Fruit fly (Drosophila melanogaster) whole organism, embryonic: Measurements from ENCODE around the gene CG11629.

Experiments
- Abd-B ChIP-seq: fragments of 200-800 bp; sonication (Bioruptor generic); optimal IDR thresholded peaks from 2 replicates; lab custom pipeline; 2018; ENCODE audit warnings: missing biosample characterization, mild to moderate bottlenecking, missing genetic modification characterization, moderate library complexity
- CG10543 ChIP-seq: fragments of 200-800 bp; sonication (Bioruptor generic); optimal IDR thresholded peaks from 3 replicates; lab custom pipeline; 2017; ENCODE audit warnings: missing biosample characterization, mild to moderate bottlenecking, missing genetic modification characterization, moderate library complexity
- CG11695 ChIP-seq: fragments of 200-800 bp; sonication (Bioruptor generic); IDR thresholded peaks from 3 replicates; pipeline ENCODE4 v1.3.6; 2022; ENCODE audit warnings: missing biosample characterization, missing genetic modification characterization
- CG13123 ChIP-seq: fragments of 200-800 bp; sonication (Bioruptor generic); optimal IDR thresholded peaks from 2 replicates; lab custom pipeline; 2016; ENCODE audit warnings: missing biosample characterization, missing genetic modification characterization
- CG13624 ChIP-seq: fragments of 200-800 bp; sonication (Bioruptor generic); optimal IDR thresholded peaks from 2 replicates; lab custom pipeline; 2016; ENCODE audit warnings: missing biosample characterization, missing genetic modification characterization
- CG1647 ChIP-seq: fragments of 200-800 bp; sonication (Bioruptor generic); optimal IDR thresholded peaks from 3 replicates; lab custom pipeline; 2016; ENCODE audit warnings: missing biosample characterization, missing genetic modification characterization
- CG16815 ChIP-seq: fragments of 200-800 bp; sonication (Bioruptor generic); optimal IDR thresholded peaks from 3 replicates; lab custom pipeline; 2017; ENCODE audit warnings: missing biosample characterization, mild to moderate bottlenecking, missing genetic modification characterization
- CG17612 ChIP-seq: fragments of 200-800 bp; sonication (Bioruptor generic); IDR thresholded peaks from 2 replicates; pipeline ENCODE4 v1.3.6; 2022; ENCODE audit warnings: missing biosample characterization, missing genetic modification characterization
- CG18619 ChIP-seq: fragments of 200-800 bp; sonication (Bioruptor generic); optimal IDR thresholded peaks from 3 replicates; lab custom pipeline; 2017; ENCODE audit warnings: missing biosample characterization, mild to moderate bottlenecking, missing genetic modification characterization
- CG30020 ChIP-seq: fragments of 200-800 bp; optimal IDR thresholded peaks from 2 replicates; lab custom pipeline; 2019; ENCODE audit warnings: missing biosample characterization, mild to moderate bottlenecking, missing genetic modification characterization, moderate library complexity
- CG32767 ChIP-seq: fragments of 200-800 bp; sonication (Bioruptor generic); IDR thresholded peaks from 2 replicates; pipeline ENCODE4 v1.3.6; 2022; ENCODE audit warnings: missing biosample characterization, missing genetic modification characterization
- CG33213 ChIP-seq: fragments of 200-800 bp; sonication (Bioruptor generic); optimal IDR thresholded peaks from 3 replicates; lab custom pipeline; 2016; ENCODE audit warnings: missing biosample characterization, missing genetic modification characterization
- CG6654 ChIP-seq: fragments of 200-800 bp; sonication (Bioruptor generic); optimal IDR thresholded peaks from 2 replicates; lab custom pipeline; 2017; ENCODE audit warnings: missing biosample characterization, mild to moderate bottlenecking, missing genetic modification characterization
- CG6689 ChIP-seq: fragments of 200-800 bp; sonication (Bioruptor generic); IDR thresholded peaks from 2 replicates; pipeline ENCODE4 v1.3.6; 2022; ENCODE audit warnings: missing biosample characterization, missing genetic modification characterization
- CG6765 ChIP-seq: fragments of 200-800 bp; sonication (Bioruptor generic); optimal IDR thresholded peaks from 3 replicates; lab custom pipeline; 2017; ENCODE audit warnings: missing biosample characterization, mild to moderate bottlenecking, missing genetic modification characterization
- CG7372 ChIP-seq: fragments of 200-800 bp; sonication (Bioruptor generic); IDR thresholded peaks from 2 replicates; pipeline ENCODE4 v1.3.6; 2022; ENCODE audit warnings: missing biosample characterization, missing genetic modification characterization
- CG7928 ChIP-seq: fragments of 200-800 bp; sonication (Bioruptor generic); optimal IDR thresholded peaks from 2 replicates; lab custom pipeline; 2017; ENCODE audit warnings: missing biosample characterization, mild to moderate bottlenecking, missing genetic modification characterization
- CG8089 ChIP-seq: fragments of 200-800 bp; sonication (Bioruptor generic); optimal IDR thresholded peaks from 3 replicates; lab custom pipeline; 2016; ENCODE audit warnings: missing biosample characterization, missing genetic modification characterization
- CG8944 ChIP-seq: fragments of 200-800 bp; sonication (Bioruptor generic); optimal IDR thresholded peaks from 3 replicates; lab custom pipeline; 2016; ENCODE audit warnings: missing biosample characterization, missing genetic modification characterization
- CG9932 ChIP-seq: fragments of 200-800 bp; sonication (Bioruptor generic); IDR thresholded peaks from 2 replicates; pipeline ENCODE4 v1.3.6; 2022; ENCODE audit warnings: missing biosample characterization, missing genetic modification characterization
- Chrac-16 ChIP-seq: fragments of 200-800 bp; sonication (Bioruptor generic); optimal IDR thresholded peaks from 3 replicates; lab custom pipeline; 2016; ENCODE audit warnings: missing biosample characterization, missing genetic modification characterization
- D19B ChIP-seq: fragments of 200-800 bp; sonication (Bioruptor generic); optimal IDR thresholded peaks from 2 replicates; lab custom pipeline; 2017; ENCODE audit warnings: missing biosample characterization, mild to moderate bottlenecking, missing genetic modification characterization
- NC2β ChIP-seq: fragments of 200-800 bp; sonication (Bioruptor generic); optimal IDR thresholded peaks from 2 replicates; lab custom pipeline; 2016; ENCODE audit warnings: missing biosample characterization, missing genetic modification characterization
- Nf-YC ChIP-seq: fragments of 200-800 bp; optimal IDR thresholded peaks from 3 replicates; lab custom pipeline; 2019; ENCODE audit warnings: missing biosample characterization, mild to moderate bottlenecking, missing genetic modification characterization, moderate library complexity
- Opbp ChIP-seq: fragments of 200-800 bp; sonication (Bioruptor generic); IDR thresholded peaks from 3 replicates; pipeline ENCODE4 v1.3.6; 2022; ENCODE audit warnings: missing biosample characterization, missing genetic modification characterization; ENCODE audit not compliant: partially characterized antibody
- bsh ChIP-seq, 2 experiments: fragments of 200-800 bp; sonication (Bioruptor generic); optimal IDR thresholded peaks; 2 replicates each; lab custom pipeline; 2017 to 2018; ENCODE audit warnings: mild to moderate bottlenecking in 2 of 2, missing biosample characterization in 2 of 2, missing genetic modification characterization in 2 of 2, moderate library complexity in 1 of 2
- chm ChIP-seq: fragments of 200-800 bp; sonication (Bioruptor generic); IDR thresholded peaks from 2 replicates; pipeline ENCODE4 v1.3.6; 2022; ENCODE audit warnings: missing biosample characterization, missing genetic modification characterization
- dmrt99B ChIP-seq: fragments of 200-800 bp; sonication (Bioruptor generic); optimal IDR thresholded peaks from 2 replicates; lab custom pipeline; 2018; ENCODE audit warnings: missing biosample characterization, mild to moderate bottlenecking, missing genetic modification characterization, moderate library complexity
- exex ChIP-seq: fragments of 200-800 bp; sonication (Bioruptor generic); optimal IDR thresholded peaks from 4 replicates; lab custom pipeline; 2018; ENCODE audit warnings: missing biosample characterization, mild to moderate bottlenecking, missing genetic modification characterization, moderate library complexity
- fd102C ChIP-seq: fragments of 200-800 bp; sonication (Bioruptor generic); optimal IDR thresholded peaks from 2 replicates; lab custom pipeline; 2018; ENCODE audit warnings: missing biosample characterization, mild to moderate bottlenecking, missing genetic modification characterization, moderate library complexity
- fru ChIP-seq: fragments of >200 bp; optimal IDR thresholded peaks from 2 replicates; lab custom pipeline; 2017
- gem ChIP-seq: fragments of 200-800 bp; sonication (Bioruptor generic); optimal IDR thresholded peaks from 2 replicates; lab custom pipeline; 2019; ENCODE audit warnings: missing biosample characterization, mild to moderate bottlenecking, missing genetic modification characterization, moderate library complexity
- gro ChIP-seq: fragments of 200-800 bp; sonication (Bioruptor generic); optimal IDR thresholded peaks from 2 replicates; lab custom pipeline; 2016; ENCODE audit warnings: missing biosample characterization, missing genetic modification characterization
- ken ChIP-seq: fragments of 200-800 bp; sonication (Bioruptor generic); IDR thresholded peaks from 3 replicates; pipeline ENCODE4 v1.3.6; 2022; ENCODE audit warnings: missing biosample characterization, missing genetic modification characterization
- odd ChIP-seq: fragments of 200-800 bp; sonication (Bioruptor generic); optimal IDR thresholded peaks from 2 replicates; lab custom pipeline; 2017; ENCODE audit warnings: missing biosample characterization, mild to moderate bottlenecking, missing genetic modification characterization
- peb ChIP-seq: fragments of 200-800 bp; sonication (Bioruptor generic); IDR thresholded peaks from 2 replicates; pipeline ENCODE4 v1.3.6; 2022; ENCODE audit warnings: missing biosample characterization, missing genetic modification characterization
- pfk ChIP-seq: fragments of 200-800 bp; sonication (Bioruptor generic); optimal IDR thresholded peaks from 2 replicates; lab custom pipeline; 2018; ENCODE audit warnings: missing biosample characterization, mild to moderate bottlenecking, missing genetic modification characterization, moderate library complexity
- phol ChIP-seq: fragments of 200-800 bp; sonication (Bioruptor generic); optimal IDR thresholded peaks from 3 replicates; lab custom pipeline; 2018; ENCODE audit warnings: missing biosample characterization, mild to moderate bottlenecking, missing genetic modification characterization, moderate library complexity
- pita ChIP-seq: fragments of 200-800 bp; sonication (Bioruptor generic); optimal IDR thresholded peaks from 2 replicates; lab custom pipeline; 2017; ENCODE audit warnings: missing biosample characterization, mild to moderate bottlenecking, missing genetic modification characterization
- schlank ChIP-seq: fragments of 200-800 bp; sonication (Bioruptor generic); optimal IDR thresholded peaks from 2 replicates; lab custom pipeline; 2018; ENCODE audit warnings: missing biosample characterization, mild to moderate bottlenecking, missing genetic modification characterization
- sd ChIP-seq: fragments of 200-800 bp; sonication (Bioruptor generic); optimal IDR thresholded peaks from 3 replicates; lab custom pipeline; 2018; ENCODE audit warnings: missing biosample characterization, mild to moderate bottlenecking, missing genetic modification characterization, moderate library complexity
- sna ChIP-seq: fragments of 200-800 bp; sonication (Bioruptor generic); IDR thresholded peaks from 2 replicates; pipeline ENCODE4 v1.3.6; 2022; ENCODE audit warnings: missing biosample characterization, missing genetic modification characterization; ENCODE audit not compliant: partially characterized antibody
- sob ChIP-seq: fragments of 200-800 bp; sonication (Bioruptor generic); IDR thresholded peaks from 2 replicates; pipeline ENCODE4 v1.3.6; 2022; ENCODE audit warnings: missing biosample characterization, missing genetic modification characterization
- sug ChIP-seq: fragments of 200-800 bp; optimal IDR thresholded peaks from 2 replicates; lab custom pipeline; 2019; ENCODE audit warnings: missing biosample characterization, mild to moderate bottlenecking, missing genetic modification characterization, moderate library complexity
- ttk ChIP-seq: fragments of 200-800 bp; sonication (Bioruptor generic); IDR thresholded peaks from 2 replicates; pipeline ENCODE4 v2.1.2; 2022; ENCODE audit warnings: missing biosample characterization, missing genetic modification characterization
- tx ChIP-seq: fragments of 200-800 bp; sonication (Bioruptor generic); optimal IDR thresholded peaks from 2 replicates; lab custom pipeline; 2016; ENCODE audit warnings: missing biosample characterization, missing genetic modification characterization
- wdn ChIP-seq: fragments of 200-800 bp; sonication (Bioruptor generic); IDR thresholded peaks from 2 replicates; pipeline ENCODE4 v1.3.6; 2022; ENCODE audit warnings: missing biosample characterization, missing genetic modification characterization
- wek ChIP-seq: fragments of 200-800 bp; sonication (Bioruptor generic); optimal IDR thresholded peaks from 3 replicates; lab custom pipeline; 2018; ENCODE audit warnings: missing biosample characterization, mild to moderate bottlenecking, missing genetic modification characterization, moderate library complexity
- zen ChIP-seq: fragments of 200-800 bp; sonication (Bioruptor generic); optimal IDR thresholded peaks from 3 replicates; lab custom pipeline; 2018; ENCODE audit warnings: missing biosample characterization, mild to moderate bottlenecking, missing genetic modification characterization, moderate library complexity

The CG11629 gene

dm6 chr2L:21867040-21867981 lies 30.8 kb downstream of the CG11629 start (continued):
- TF ChIP-seq CG32767 (GFP tag; lab: Robert Waterston, UW): peak; percentile 81
- peak; percentile 82 for TF ChIP-seq CG13123
- TF ChIP-seq D19B (GFP tag; lab: Kevin White, UChicago): peak; percentile 97
- TF ChIP-seq CG1647 (GFP tag; lab: Kevin White, UChicago): peak; percentile 84
- peak; percentile 79 for TF ChIP-seq CG7372 (GFP tag; lab: Robert Waterston, UW)
- TF ChIP-seq CG17612 (GFP tag; lab: Robert Waterston, UW): peak; percentile 71; the same call in 1 of the 2 replicates
- peak; percentile 95 for TF ChIP-seq gem (tag; lab: Kevin White, UChicago)
- TF ChIP-seq fru (lab: Kevin White, UChicago): no peak
- peak; percentile 81 for TF ChIP-seq CG18619 (GFP tag; lab: Kevin White, UChicago)
- TF ChIP-seq gro: peak; percentile 91
- TF ChIP-seq exex (tag; lab: Kevin White, UChicago): peak; percentile 33
- TF ChIP-seq peb (GFP tag; lab: Robert Waterston, UW): peak; percentile 88
- TF ChIP-seq wek (GFP tag; lab: Kevin White, UChicago): peak; percentile 63
- TF ChIP-seq pita (GFP tag; lab: Kevin White, UChicago): no peak
- TF ChIP-seq Opbp: no peak
- no peak for TF ChIP-seq sna (GFP tag; lab: Robert Waterston, UW)
- peak; percentile 80 for TF ChIP-seq wdn (GFP tag; lab: Robert Waterston, UW)
- peak; percentile 95 for TF ChIP-seq ken (GFP tag; lab: Robert Waterston, UW)
- TF ChIP-seq pfk: no peak
- TF ChIP-seq CG8089 (GFP tag; lab: Kevin White, UChicago): peak; percentile 88
- TF ChIP-seq CG7928: peak; percentile 58
- TF ChIP-seq CG10543 (GFP tag; lab: Kevin White, UChicago): peak; percentile 48
- peak; percentile 96 for TF ChIP-seq dmrt99B (tag; lab: Kevin White, UChicago)
- peak; percentile 85 for TF ChIP-seq tx (GFP tag; lab: Kevin White, UChicago)
- TF ChIP-seq NC2β (GFP tag; lab: Kevin White, UChicago): peak; percentile 89
- peak; percentile 91 for TF ChIP-seq CG13624 (GFP tag; lab: Kevin White, UChicago)
- peak; percentile 67 for TF ChIP-seq schlank (tag; lab: Kevin White, UChicago)
- TF ChIP-seq odd (GFP tag; lab: Kevin White, UChicago): peak; percentile 78
- TF ChIP-seq sd (tag; lab: Kevin White, UChicago): peak; percentile 46
- peak; percentile 94 for TF ChIP-seq phol
- peak; percentile 61 for TF ChIP-seq sug (tag; lab: Kevin White, UChicago)
- TF ChIP-seq Chrac-16 (GFP tag; lab: Kevin White, UChicago): peak; percentile 92
- TF ChIP-seq sob (GFP tag; lab: Robert Waterston, UW): peak; percentile 94
- peak; percentile 1 for TF ChIP-seq Nf-YC (tag; lab: Kevin White, UChicago)
- peak; percentile 37 for TF ChIP-seq CG6765 (GFP tag; lab: Kevin White, UChicago)
- peak; percentile 85 for TF ChIP-seq zen (tag; lab: Kevin White, UChicago)
- TF ChIP-seq CG9932 (GFP tag; lab: Robert Waterston, UW): peak; percentile 92
- TF ChIP-seq CG16815 (GFP tag; lab: Kevin White, UChicago): peak; percentile 88
- peak; percentile 93 for TF ChIP-seq CG8944 (GFP tag; lab: Kevin White, UChicago)
- TF ChIP-seq bsh (GFP tag; optimal IDR thresholded peaks at IDR 0.05; lab: Kevin White, UChicago): peak in 1 of 2 experiments; percentile 97
- TF ChIP-seq CG30020: peak; percentile 62
- peak; percentile 90 for TF ChIP-seq CG33213 (GFP tag; lab: Kevin White, UChicago)
- TF ChIP-seq CG6689: peak; percentile 93
- TF ChIP-seq ttk (GFP tag; lab: Robert Waterston, UW): peak; percentile 93
- TF ChIP-seq CG11695 (GFP tag; lab: Robert Waterston, UW): peak; percentile 89
- no peak for TF ChIP-seq fd102C (GFP tag; lab: Kevin White, UChicago)
- peak; percentile 90 for TF ChIP-seq Abd-B (GFP tag; lab: Kevin White, UChicago)
- TF ChIP-seq CG6654: peak; percentile 75
- peak; percentile 89 for TF ChIP-seq chm (GFP tag; lab: Robert Waterston, UW)
